Fruit fly (Drosophila melanogaster): ENCODE measurements around the gene Rev1.
A peak's percentile ranks its signal among the peaks of the same experiment; 100 is the strongest.

The Rev1 gene

dm6 chr3L:654019-654418 lies at the start of gene Rev1, which contains the start of gene MED30 (continued):
- TF ChIP-seq Hr51 (GFP tag; optimal IDR thresholded peaks at IDR 0.05): peak; percentile 92 to 97
- peak; percentile 37 for TF ChIP-seq fd102C (GFP tag; optimal IDR thresholded peaks at IDR 0.05)
- TF ChIP-seq CG18619 (GFP tag; optimal IDR thresholded peaks at IDR 0.05): peak; percentile 91
- TF ChIP-seq nom (GFP tag; optimal IDR thresholded peaks at IDR 0.05): peak; percentile 71
- peak; percentile 72; the same call in 1 of the 2 replicates for TF ChIP-seq dati (GFP tag; IDR thresholded peaks at IDR 0.05)
- peak; percentile 86 for TF ChIP-seq ara (GFP tag; IDR thresholded peaks at IDR 0.05)
- peak; percentile 60 for TF ChIP-seq CG17186 (GFP tag; optimal IDR thresholded peaks at IDR 0.05)
- peak; percentile 86 for TF ChIP-seq CG12071 (GFP tag; optimal IDR thresholded peaks at IDR 0.05)
- TF ChIP-seq ash1 (GFP tag; optimal IDR thresholded peaks at IDR 0.05): peak; percentile 83
- peak; percentile 2 for TF ChIP-seq ac (GFP tag; optimal IDR thresholded peaks at IDR 0.05)
- no peak for TF ChIP-seq hth (optimal IDR thresholded peaks at IDR 0.05)
- peak; percentile 84 for TF ChIP-seq esg (GFP tag; conservative IDR thresholded peaks at IDR 0.05)
- TF ChIP-seq CG10267 (tag; optimal IDR thresholded peaks at IDR 0.05): peak; percentile 99
- no peak for TF ChIP-seq pros (GFP tag; optimal IDR thresholded peaks at IDR 0.05)
- peak; percentile 92 for TF ChIP-seq CG12744 (GFP tag; optimal IDR thresholded peaks at IDR 0.05)
- TF ChIP-seq Dp (GFP tag; optimal IDR thresholded peaks at IDR 0.05): peak; percentile 80
- peak; percentile 89 for TF ChIP-seq CG3163 (GFP tag; optimal IDR thresholded peaks at IDR 0.05)
- peak; percentile 92 for TF ChIP-seq CG4854 (GFP tag; optimal IDR thresholded peaks at IDR 0.05)
- TF ChIP-seq Doc3 (GFP tag; IDR thresholded peaks at IDR 0.05; ENCODE audit: partially characterized antibody): no peak
- peak; percentile 7 for TF ChIP-seq CG15479 (GFP tag; optimal IDR thresholded peaks at IDR 0.05)
- peak; percentile 95 for TF ChIP-seq CG12391 (tag; optimal IDR thresholded peaks at IDR 0.05)
- peak; percentile 75 for TF ChIP-seq org-1 (GFP tag; optimal IDR thresholded peaks at IDR 0.05)
- peak; percentile 68 for TF ChIP-seq CG5180 (GFP tag; optimal IDR thresholded peaks at IDR 0.05)
- no peak for TF ChIP-seq CG8478 (optimal IDR thresholded peaks at IDR 0.05)
- TF ChIP-seq danr (GFP tag; IDR thresholded peaks at IDR 0.05): no peak
- peak; percentile 91 for TF ChIP-seq Abd-B (GFP tag; optimal IDR thresholded peaks at IDR 0.05)
- TF ChIP-seq CG6765 (GFP tag; optimal IDR thresholded peaks at IDR 0.05): peak; percentile 86
- TF ChIP-seq E2f1 (GFP tag; IDR thresholded peaks at IDR 0.05): peak; percentile 84
- TF ChIP-seq slp2 (GFP tag; optimal IDR thresholded peaks at IDR 0.05): peak; percentile 95
- TF ChIP-seq dmrt99B (tag; optimal IDR thresholded peaks at IDR 0.05): peak; percentile 90
- peak; percentile 97 for TF ChIP-seq Xbp1 (GFP tag; optimal IDR thresholded peaks at IDR 0.05)
- TF ChIP-seq gcm (GFP tag; optimal IDR thresholded peaks at IDR 0.05): peak; percentile 92
- peak; percentile 97 for TF ChIP-seq fu2 (GFP tag; optimal IDR thresholded peaks at IDR 0.05)
- TF ChIP-seq BtbVII (GFP tag; optimal IDR thresholded peaks at IDR 0.05): peak; percentile 89
- TF ChIP-seq CG8765 (GFP tag; IDR thresholded peaks at IDR 0.05): peak; percentile 80
- TF ChIP-seq cwo (GFP tag; optimal IDR thresholded peaks at IDR 0.05): peak; percentile 87
- peak; percentile 91 for TF ChIP-seq CG10462 (GFP tag; optimal IDR thresholded peaks at IDR 0.05)
- TF ChIP-seq CG17912 (GFP tag; optimal IDR thresholded peaks at IDR 0.05): peak; percentile 63
- peak; percentile 91 for TF ChIP-seq Ptx1 (GFP tag; IDR thresholded peaks at IDR 0.05)
- TF ChIP-seq CG2129 (GFP tag; IDR thresholded peaks at IDR 0.05; ENCODE audit: partially characterized antibody): no peak
- no peak for TF ChIP-seq Stat92E (GFP tag; optimal IDR thresholded peaks at IDR 0.05)
- TF ChIP-seq CG33557 (GFP tag; optimal IDR thresholded peaks at IDR 0.05): peak; percentile 74
- peak; percentile 70 for TF ChIP-seq Dref (GFP tag; IDR thresholded peaks at IDR 0.05)
- TF ChIP-seq mam (GFP tag; optimal IDR thresholded peaks at IDR 0.05): peak; percentile 98
- TF ChIP-seq p53 (GFP tag; optimal IDR thresholded peaks at IDR 0.05): peak; percentile 86
- TF ChIP-seq CG3281 (GFP tag; optimal IDR thresholded peaks at IDR 0.05): peak; percentile 91
- peak; percentile 87 for TF ChIP-seq CG32767 (GFP tag; IDR thresholded peaks at IDR 0.05)
- peak; percentile 91 for TF ChIP-seq CG17328 (GFP tag; IDR thresholded peaks at IDR 0.05)
- TF ChIP-seq crol (GFP tag; IDR thresholded peaks at IDR 0.05): no peak
- peak; percentile 87 for TF ChIP-seq mirr (GFP tag; optimal IDR thresholded peaks at IDR 0.05)
- peak; percentile 84 for TF ChIP-seq CG14667 (GFP tag; IDR thresholded peaks at IDR 0.05)
